Worm (Caenorhabditis elegans): ENCODE data around the gene T13F2.4.

- TF ChIP-seq dao-5 (tag; optimal IDR thresholded peaks at IDR 0.05) (no peak), him-1 (tag; optimal IDR thresholded peaks at IDR 0.05) (no peak), W03F9.2 (tag; optimal IDR thresholded peaks at IDR 0.05) (peak; percentile 48)
Observed at ce11 chrIV:9825196-9825744, 35.7 kb downstream of the T13F2.4 start, which contains the start of gene mtr-4.

All from whole organism, L4/young adult.